Fruit fly (Drosophila melanogaster): ENCODE data around the gene CG9902.

dm6 chrX:16570572-16571224, 23.4 kb upstream of the CG9902 start:
- no peak for TF ChIP-seq CTCF (optimal IDR thresholded peaks at IDR 0.05)
- no peak for TF ChIP-seq CG8478 (optimal IDR thresholded peaks at IDR 0.05)
